Worm (Caenorhabditis elegans): ENCODE data around the gene pygl-1.

pygl-1 gene

ce11 chrV:3634293-3635016, 55.6 kb downstream of the pygl-1 start (continued):
- TF ChIP-seq pqm-1 (tag; optimal IDR thresholded peaks at IDR 0.05) = peak; percentile 87
- TF ChIP-seq nhr-28 (tag; optimal IDR thresholded peaks at IDR 0.05) = no peak
- TF ChIP-seq ztf-4 (tag; optimal IDR thresholded peaks at IDR 0.05) = no peak
- TF ChIP-seq ceh-9 (tag; optimal IDR thresholded peaks at IDR 0.05) = no peak
- peak; percentile 50 for TF ChIP-seq jun-1 (tag; optimal IDR thresholded peaks at IDR 0.05)
- no peak for TF ChIP-seq unc-62 (GFP tag; optimal IDR thresholded peaks at IDR 0.05)
- no peak for TF ChIP-seq lin-39 (tag; optimal IDR thresholded peaks at IDR 0.05)
- no peak for TF ChIP-seq nhr-25 (tag; optimal IDR thresholded peaks at IDR 0.05)
- TF ChIP-seq hmg-11 (tag; optimal IDR thresholded peaks at IDR 0.05) = no peak
